Worm (Caenorhabditis elegans): ENCODE measurements around the gene T15B12.2.

DNA sequence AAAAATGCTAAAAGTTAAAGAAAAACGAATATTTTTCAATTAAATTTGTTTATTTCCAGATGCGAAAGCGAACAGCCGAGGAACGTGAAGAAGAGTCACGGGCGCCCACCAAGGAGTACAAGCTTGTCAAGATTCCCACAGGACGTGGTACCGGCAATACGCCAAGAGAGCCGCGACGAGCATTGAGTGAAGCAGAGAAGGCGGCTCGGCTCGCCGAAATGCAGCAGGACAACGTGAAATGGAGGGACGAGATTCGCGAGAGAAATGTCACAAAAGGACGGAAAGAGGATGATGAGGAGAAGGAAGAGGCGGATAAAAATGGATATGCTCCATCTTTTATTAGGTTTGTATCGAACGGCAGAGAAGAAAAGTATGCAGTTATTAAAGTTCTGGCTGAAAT, 8.7 kb upstream of the T15B12.2 start:
- TF ChIP-seq unc-55 (GFP tag; optimal IDR thresholded peaks at IDR 0.05) (no peak), zip-5 (tag; optimal IDR thresholded peaks at IDR 0.05) (no peak), pag-3 (tag; optimal IDR thresholded peaks at IDR 0.05; ENCODE audit: borderline replicate concordance) (no peak), ama-1 (optimal IDR thresholded peaks at IDR 0.05) (no peak)
